Fruit fly (Drosophila melanogaster) whole organism, embryonic: Measurements from ENCODE around the gene CG14402.

ENCODE experiments used
- Ada2b ChIP-seq: fragments of 200-800 bp; sonication (Bioruptor generic); IDR thresholded peaks from 2 replicates; pipeline ENCODE4 v1.3.6; 2022; ENCODE audit warnings: missing biosample characterization, missing genetic modification characterization
- CG10209 ChIP-seq: fragments of 200-800 bp; sonication (Bioruptor generic); optimal IDR thresholded peaks from 3 replicates; lab custom pipeline; 2017; ENCODE audit warnings: missing biosample characterization, mild to moderate bottlenecking, missing genetic modification characterization, missing genetic modification reagents
- CG1024 ChIP-seq: fragments of 200-800 bp; sonication (Bioruptor generic); IDR thresholded peaks from 2 replicates; pipeline ENCODE4 v1.3.6; 2022; ENCODE audit warnings: missing biosample characterization, missing genetic modification characterization
- CG10274 ChIP-seq: fragments of 200-800 bp; sonication (Bioruptor generic); optimal IDR thresholded peaks from 3 replicates; lab custom pipeline; 2017; ENCODE audit warnings: missing biosample characterization, mild to moderate bottlenecking, missing genetic modification characterization
- CG10431 ChIP-seq: fragments of 200-800 bp; sonication (Bioruptor generic); optimal IDR thresholded peaks from 3 replicates; lab custom pipeline; 2018; ENCODE audit warnings: missing biosample characterization, mild to moderate bottlenecking, missing genetic modification characterization
- CG10565 ChIP-seq: fragments of 200-800 bp; sonication (Bioruptor generic); optimal IDR thresholded peaks from 3 replicates; lab custom pipeline; 2016; ENCODE audit warnings: missing biosample characterization, mild to moderate bottlenecking, missing genetic modification characterization
- CG11456 ChIP-seq: fragments of 200-800 bp; sonication (Bioruptor generic); IDR thresholded peaks from 3 replicates; pipeline ENCODE4 v1.3.6; 2022; ENCODE audit warnings: missing biosample characterization, missing genetic modification characterization
- CG13775 ChIP-seq: fragments of 200-800 bp; sonication (Bioruptor generic); optimal IDR thresholded peaks from 3 replicates; lab custom pipeline; 2017; ENCODE audit warnings: missing biosample characterization, mild to moderate bottlenecking, missing genetic modification characterization
- CG13894 ChIP-seq: fragments of 200-800 bp; sonication (Bioruptor generic); optimal IDR thresholded peaks from 3 replicates; lab custom pipeline; 2018; ENCODE audit warnings: missing biosample characterization, mild to moderate bottlenecking, missing genetic modification characterization, moderate library complexity
- CG14965 ChIP-seq: fragments of 200-800 bp; sonication (Bioruptor generic); optimal IDR thresholded peaks from 2 replicates; lab custom pipeline; 2016; ENCODE audit warnings: missing biosample characterization, missing genetic modification characterization, borderline replicate concordance
- CG15073 ChIP-seq: fragments of 200-800 bp; sonication (Bioruptor generic); optimal IDR thresholded peaks from 2 replicates; lab custom pipeline; 2016; ENCODE audit warnings: missing biosample characterization, missing genetic modification characterization
- CG1602 ChIP-seq: fragments of 200-800 bp; sonication (Bioruptor generic); optimal IDR thresholded peaks from 3 replicates; lab custom pipeline; 2016; ENCODE audit warnings: missing biosample characterization, missing genetic modification characterization
- CG16815 ChIP-seq: fragments of 200-800 bp; sonication (Bioruptor generic); optimal IDR thresholded peaks from 3 replicates; lab custom pipeline; 2017; ENCODE audit warnings: missing biosample characterization, mild to moderate bottlenecking, missing genetic modification characterization
- CG17359 ChIP-seq: fragments of 200-800 bp; sonication (Bioruptor generic); optimal IDR thresholded peaks from 3 replicates; lab custom pipeline; 2018; ENCODE audit warnings: missing biosample characterization, mild to moderate bottlenecking, missing genetic modification characterization, moderate library complexity
- CG18262 ChIP-seq: fragments of 200-800 bp; optimal IDR thresholded peaks from 3 replicates; lab custom pipeline; 2019; ENCODE audit warnings: missing biosample characterization, mild to moderate bottlenecking, missing genetic modification characterization, moderate library complexity
- CG2116 ChIP-seq: fragments of 200-800 bp; sonication (Bioruptor generic); optimal IDR thresholded peaks from 3 replicates; lab custom pipeline; 2018; ENCODE audit warnings: missing biosample characterization, mild to moderate bottlenecking, missing genetic modification characterization
- CG33557 ChIP-seq: fragments of 200-800 bp; sonication (Bioruptor generic); optimal IDR thresholded peaks from 2 replicates; lab custom pipeline; 2019; ENCODE audit warnings: missing biosample characterization, mild to moderate bottlenecking, missing genetic modification characterization, moderate library complexity
- CG3726 ChIP-seq: fragments of 200-800 bp; sonication (Bioruptor generic); IDR thresholded peaks from 3 replicates; pipeline ENCODE4, ENCODE4 v1.3.6; 2022; ENCODE audit warnings: missing biosample characterization, missing genetic modification characterization
- CG6272 ChIP-seq: fragments of 200-800 bp; sonication (Bioruptor generic); IDR thresholded peaks from 2 replicates; pipeline ENCODE4 v1.3.6; 2022; ENCODE audit warnings: missing biosample characterization, missing genetic modification characterization
- CG7556 ChIP-seq: fragments of 200-800 bp; sonication (Bioruptor generic); optimal IDR thresholded peaks from 2 replicates; lab custom pipeline; 2017; ENCODE audit warnings: missing biosample characterization, mild to moderate bottlenecking, missing genetic modification characterization
- CG7786 ChIP-seq: fragments of 200-800 bp; sonication (Bioruptor generic); optimal IDR thresholded peaks from 2 replicates; lab custom pipeline; 2016; ENCODE audit warnings: missing biosample characterization, missing genetic modification characterization
- CG7963 ChIP-seq: fragments of 200-800 bp; sonication (Bioruptor generic); IDR thresholded peaks from 3 replicates; pipeline ENCODE4 v1.3.6; 2022; ENCODE audit warnings: missing biosample characterization, missing genetic modification characterization; ENCODE audit not compliant: partially characterized antibody
- CG8290 ChIP-seq, 3 experiments: fragments of 200-800 bp; sonication (Bioruptor generic); optimal IDR thresholded peaks; 2 replicates each; lab custom pipeline; 2016 to 2019; ENCODE audit warnings: missing biosample characterization in 3 of 3, missing genetic modification characterization in 3 of 3, mild to moderate bottlenecking in 2 of 3, moderate library complexity in 1 of 3
- CG9876 ChIP-seq: fragments of 200-800 bp; sonication (Bioruptor generic); optimal IDR thresholded peaks from 2 replicates; lab custom pipeline; 2016; ENCODE audit warnings: missing biosample characterization, missing genetic modification characterization
- Dp ChIP-seq: fragments of 200-800 bp; sonication (Bioruptor generic); optimal IDR thresholded peaks from 2 replicates; lab custom pipeline; 2018; ENCODE audit warnings: missing biosample characterization, mild to moderate bottlenecking, missing genetic modification characterization, moderate library complexity
- ERR ChIP-seq: fragments of 200-800 bp; sonication (Bioruptor generic); optimal IDR thresholded peaks from 2 replicates; lab custom pipeline; 2016; ENCODE audit warnings: missing biosample characterization, missing genetic modification characterization
- Ets65A ChIP-seq: fragments of 200-800 bp; sonication (Bioruptor generic); peaks from one replicate; lab custom pipeline; 2016; ENCODE audit warnings: missing biosample characterization, missing genetic modification characterization
- H2.0 ChIP-seq: fragments of 200-800 bp; sonication (Bioruptor generic); IDR thresholded peaks from 2 replicates; pipeline ENCODE4 v1.3.6; 2022; ENCODE audit warnings: missing biosample characterization, missing genetic modification characterization
- MBD-R2 ChIP-seq: fragments of 200-800 bp; sonication (Bioruptor generic); IDR thresholded peaks from 2 replicates; pipeline ENCODE4 v1.3.6; 2022; ENCODE audit warnings: missing biosample characterization, missing genetic modification characterization
- Med ChIP-seq: fragments of 200-800 bp; sonication (Bioruptor generic); peaks from one replicate; lab custom pipeline; 2016; ENCODE audit warnings: missing biosample characterization, missing genetic modification characterization, mild to moderate bottlenecking, inconsistent platforms, moderate library complexity
- PHDP ChIP-seq: fragments of 200-800 bp; sonication (Bioruptor generic); optimal IDR thresholded peaks from 3 replicates; lab custom pipeline; 2018; ENCODE audit warnings: missing biosample characterization, mild to moderate bottlenecking, missing genetic modification characterization, moderate library complexity
- Sin3A ChIP-seq: fragments of >200 bp; optimal IDR thresholded peaks from 2 replicates; lab custom pipeline; 2018
- Sox102F ChIP-seq: fragments of 200-800 bp; sonication (Bioruptor generic); optimal IDR thresholded peaks from 2 replicates; lab custom pipeline; 2018; ENCODE audit warnings: missing biosample characterization, mild to moderate bottlenecking, missing genetic modification characterization, moderate library complexity
- Taf1 ChIP-seq: fragments of 200-800 bp; sonication (Bioruptor generic); IDR thresholded peaks from 2 replicates; pipeline ENCODE4 v1.3.6; 2022; ENCODE audit warnings: missing biosample characterization, missing genetic modification characterization
- Xbp1 ChIP-seq: fragments of 200-800 bp; sonication (Bioruptor generic); optimal IDR thresholded peaks from 3 replicates; lab custom pipeline; 2016; ENCODE audit warnings: missing biosample characterization, mild to moderate bottlenecking, missing genetic modification characterization
- ara ChIP-seq: fragments of 200-800 bp; sonication (Bioruptor generic); IDR thresholded peaks from 2 replicates; pipeline ENCODE4 v1.3.6; 2022; ENCODE audit warnings: missing biosample characterization, missing genetic modification characterization
- ash1 ChIP-seq: fragments of 200-800 bp; sonication (Bioruptor generic); optimal IDR thresholded peaks from 2 replicates; lab custom pipeline; 2018; ENCODE audit warnings: missing biosample characterization, mild to moderate bottlenecking, missing genetic modification characterization
- bigmax ChIP-seq: fragments of 200-800 bp; sonication (Bioruptor generic); optimal IDR thresholded peaks from 2 replicates; lab custom pipeline; 2018; ENCODE audit warnings: missing biosample characterization, mild to moderate bottlenecking, missing genetic modification characterization
- bowl ChIP-seq: fragments of 200-800 bp; sonication (Bioruptor generic); IDR thresholded peaks from 2 replicates; pipeline ENCODE4 v1.3.6; 2022; ENCODE audit warnings: missing biosample characterization, missing genetic modification characterization
- crol ChIP-seq: fragments of 200-800 bp; sonication (Bioruptor generic); IDR thresholded peaks from 2 replicates; pipeline ENCODE4 v1.3.6; 2022; ENCODE audit warnings: missing biosample characterization, missing genetic modification characterization
- dati ChIP-seq: fragments of 200-800 bp; sonication (Bioruptor generic); IDR thresholded peaks from 2 replicates; pipeline ENCODE4 v1.3.6; 2022; ENCODE audit warnings: missing biosample characterization, missing genetic modification characterization
- dm ChIP-seq: fragments of 200-800 bp; sonication (Bioruptor generic); optimal IDR thresholded peaks from 3 replicates; lab custom pipeline; 2016; ENCODE audit warnings: missing biosample characterization, missing genetic modification characterization
- gcm2 ChIP-seq: fragments of 200-800 bp; sonication (Bioruptor generic); optimal IDR thresholded peaks from 2 replicates; lab custom pipeline; 2016; ENCODE audit warnings: missing biosample characterization, missing genetic modification characterization
- gsb ChIP-seq: fragments of 200-800 bp; sonication (Bioruptor generic); IDR thresholded peaks from 2 replicates; pipeline ENCODE4 v1.3.6; 2022; ENCODE audit warnings: missing biosample characterization, missing genetic modification characterization
- lilli ChIP-seq: fragments of 200-800 bp; sonication (Bioruptor generic); optimal IDR thresholded peaks from 3 replicates; lab custom pipeline; 2016; ENCODE audit warnings: missing biosample characterization, missing genetic modification characterization
- mld ChIP-seq: fragments of 200-800 bp; sonication (Bioruptor generic); IDR thresholded peaks from 3 replicates; pipeline ENCODE4 v1.3.6; 2022; ENCODE audit warnings: missing biosample characterization, missing genetic modification characterization; ENCODE audit not compliant: partially characterized antibody
- sug ChIP-seq: fragments of 200-800 bp; optimal IDR thresholded peaks from 2 replicates; lab custom pipeline; 2019; ENCODE audit warnings: missing biosample characterization, mild to moderate bottlenecking, missing genetic modification characterization, moderate library complexity
- toy ChIP-seq: fragments of 200-800 bp; sonication (Bioruptor generic); IDR thresholded peaks from 2 replicates; pipeline ENCODE4 v1.3.6; 2022; ENCODE audit warnings: missing biosample characterization, missing genetic modification characterization
- trem ChIP-seq: fragments of 200-800 bp; optimal IDR thresholded peaks from 3 replicates; lab custom pipeline; 2019; ENCODE audit warnings: missing biosample characterization, mild to moderate bottlenecking, missing genetic modification characterization, moderate library complexity
- wek ChIP-seq: fragments of 200-800 bp; sonication (Bioruptor generic); optimal IDR thresholded peaks from 3 replicates; lab custom pipeline; 2018; ENCODE audit warnings: missing biosample characterization, mild to moderate bottlenecking, missing genetic modification characterization, moderate library complexity
- zfh2 ChIP-seq: fragments of 200-800 bp; sonication (Bioruptor generic); optimal IDR thresholded peaks from 2 replicates; lab custom pipeline; 2016; ENCODE audit warnings: missing biosample characterization, missing genetic modification characterization

CG14402 gene

dm6 chr2L:20885889-20886507, 36.9 kb downstream of the CG14402 start (continued):
- TF ChIP-seq Xbp1 (GFP tag; lab: Kevin White, UChicago) (no peak), H2.0 (GFP tag; lab: Robert Waterston, UW) (no peak), CG7556 (GFP tag; lab: Kevin White, UChicago) (no peak), CG8290 (GFP tag; optimal IDR thresholded peaks at IDR 0.05; lab: Kevin White, UChicago) (no peak), CG8290 (tag; optimal IDR thresholded peaks at IDR 0.05; lab: Kevin White, UChicago) (peak in 1 of 2 experiments; percentile 4), bowl (GFP tag; lab: Robert Waterston, UW) (no peak), bigmax (GFP tag; lab: Kevin White, UChicago) (no peak), crol (0 out of 2 replicates have a peak, but pooled peaks have one; percentile 12), Sin3A (lab: Kevin White, UChicago) (no peak), CG10274 (no peak), CG9876 (no peak), CG17359 (tag; lab: Kevin White, UChicago) (no peak), ERR (GFP tag; lab: Kevin White, UChicago) (peak; percentile 18), Taf1 (GFP tag; lab: Robert Waterston, UW) (no peak), gcm2 (no peak), sug (tag; lab: Kevin White, UChicago) (peak; percentile 53), Dp (GFP tag; lab: Kevin White, UChicago) (no peak), MBD-R2 (no peak), CG1024 (no peak), toy (no peak), Ets65A (GFP tag; lab: Kevin White, UChicago) (no peak), Sox102F (no peak), CG10431 (GFP tag; lab: Kevin White, UChicago) (peak; percentile 2), wek (peak; percentile 11), CG3726 (GFP tag; lab: Robert Waterston, UW) (no peak), CG1602 (GFP tag; lab: Kevin White, UChicago) (no peak), ash1 (GFP tag; lab: Kevin White, UChicago) (no peak), ara (GFP tag; lab: Robert Waterston, UW) (no peak), PHDP (tag; lab: Kevin White, UChicago) (peak; percentile 26), CG15073 (GFP tag; lab: Kevin White, UChicago) (no peak), CG33557 (no peak), CG2116 (GFP tag; lab: Kevin White, UChicago) (no peak), lilli (no peak), zfh2 (GFP tag; lab: Kevin White, UChicago) (no peak), CG6272 (no peak), CG18262 (tag; lab: Kevin White, UChicago) (no peak), Ada2b (GFP tag; lab: Robert Waterston, UW) (no peak), dm (GFP tag; lab: Kevin White, UChicago) (no peak), CG13894 (tag; lab: Kevin White, UChicago) (no peak), CG7963 (GFP tag; lab: Robert Waterston, UW) (no peak), dati (GFP tag; lab: Robert Waterston, UW) (0 out of 2 replicates have a peak, but pooled peaks have one; percentile 8), CG7786 (GFP tag; lab: Kevin White, UChicago) (no peak), trem (tag; lab: Kevin White, UChicago) (no peak), CG11456 (no peak), gsb (no peak), CG10209 (GFP tag; lab: Kevin White, UChicago) (no peak), CG14965 (GFP tag; lab: Kevin White, UChicago) (no peak), CG13775 (GFP tag; lab: Kevin White, UChicago) (no peak), Med (GFP tag; lab: Kevin White, UChicago) (peak; percentile 30), mld (GFP tag; lab: Robert Waterston, UW) (no peak), CG16815 (GFP tag; lab: Kevin White, UChicago) (no peak), CG10565 (GFP tag; lab: Kevin White, UChicago) (no peak)
